Fruit fly (Drosophila melanogaster) whole organism, adult: ENCODE data around the gene mst.

Source experiments
- CG33017 ChIP-seq: fragments of 200-800 bp; sonication (Bioruptor generic); optimal IDR thresholded peaks from 2 replicates; lab custom pipeline; 2018; ENCODE audit warnings: missing biosample characterization, mild to moderate bottlenecking, missing genetic modification characterization, moderate library complexity
- CG7045 ChIP-seq: fragments of 200-800 bp; sonication (Bioruptor generic); optimal IDR thresholded peaks from 2 replicates; lab custom pipeline; 2017; ENCODE audit warnings: missing biosample characterization, mild to moderate bottlenecking, missing genetic modification characterization
- toe ChIP-seq: fragments of 200-800 bp; sonication (Bioruptor generic); optimal IDR thresholded peaks from 2 replicates; lab custom pipeline; 2016; ENCODE audit warnings: missing biosample characterization, missing genetic modification characterization

dm6 chrX:21349800-21350309 is 38.9 kb upstream of the mst start, which contains the start of the genes peng and sol:
- peak; percentile 66 for TF ChIP-seq toe (GFP tag; lab: Kevin White, UChicago)
- TF ChIP-seq CG33017 (tag; lab: Kevin White, UChicago): peak; percentile 2
- no peak for TF ChIP-seq CG7045
